Fruit fly (Drosophila melanogaster) whole organism, embryonic: ENCODE data around the gene nmdyn-D6.

Experiments
- CG11695 ChIP-seq: fragments of 200-800 bp; sonication (Bioruptor generic); IDR thresholded peaks from 3 replicates; pipeline ENCODE4 v1.3.6; 2022; ENCODE audit warnings: missing biosample characterization, missing genetic modification characterization
- CG13894 ChIP-seq: fragments of 200-800 bp; sonication (Bioruptor generic); optimal IDR thresholded peaks from 3 replicates; lab custom pipeline; 2018; ENCODE audit warnings: missing biosample characterization, mild to moderate bottlenecking, missing genetic modification characterization, moderate library complexity
- CG14441 ChIP-seq: fragments of 200-800 bp; sonication (Bioruptor generic); IDR thresholded peaks from 2 replicates; pipeline ENCODE4 v1.3.6; 2022; ENCODE audit warnings: missing biosample characterization, missing genetic modification characterization
- CG17359 ChIP-seq: fragments of 200-800 bp; sonication (Bioruptor generic); optimal IDR thresholded peaks from 3 replicates; lab custom pipeline; 2018; ENCODE audit warnings: missing biosample characterization, mild to moderate bottlenecking, missing genetic modification characterization, moderate library complexity
- CG17612 ChIP-seq: fragments of 200-800 bp; sonication (Bioruptor generic); IDR thresholded peaks from 2 replicates; pipeline ENCODE4 v1.3.6; 2022; ENCODE audit warnings: missing biosample characterization, missing genetic modification characterization
- CG18011 ChIP-seq: fragments of 200-800 bp; sonication (Bioruptor generic); optimal IDR thresholded peaks from 2 replicates; lab custom pipeline; 2017; ENCODE audit warnings: missing biosample characterization, missing genetic modification characterization, mild to moderate bottlenecking, moderate library complexity, missing genotype
- CG4707 ChIP-seq: fragments of 200-800 bp; sonication (Bioruptor generic); optimal IDR thresholded peaks from 2 replicates; lab custom pipeline; 2018; ENCODE audit warnings: missing biosample characterization, mild to moderate bottlenecking, missing genetic modification characterization, moderate library complexity
- CG8478 ChIP-seq: fragments of >200 bp; optimal IDR thresholded peaks from 2 replicates; lab custom pipeline; 2018
- Mes4 ChIP-seq: fragments of 200-800 bp; sonication (Bioruptor generic); optimal IDR thresholded peaks from 2 replicates; lab custom pipeline; 2016; ENCODE audit warnings: missing biosample characterization, missing genetic modification characterization
- abd-A ChIP-seq: fragments of 200-800 bp; sonication (Bioruptor generic); optimal IDR thresholded peaks from 3 replicates; lab custom pipeline; 2019; ENCODE audit warnings: missing biosample characterization, mild to moderate bottlenecking, missing genetic modification characterization, moderate library complexity
- al ChIP-seq: fragments of 200-800 bp; sonication (Bioruptor generic); IDR thresholded peaks from 2 replicates; pipeline ENCODE4 v1.3.6; 2022; ENCODE audit warnings: missing biosample characterization, missing genetic modification characterization
- shn ChIP-seq: fragments of 200-800 bp; sonication (Bioruptor generic); optimal IDR thresholded peaks from 3 replicates; lab custom pipeline; 2016; ENCODE audit warnings: missing biosample characterization, missing genetic modification characterization
- tna ChIP-seq: fragments of 200-800 bp; sonication (Bioruptor generic); IDR thresholded peaks from 2 replicates; pipeline ENCODE4 v1.3.6; 2022; ENCODE audit warnings: missing biosample characterization, missing genetic modification characterization; ENCODE audit not compliant: partially characterized antibody
- tup ChIP-seq: fragments of 200-800 bp; sonication (Bioruptor generic); optimal IDR thresholded peaks from 2 replicates; lab custom pipeline; 2016; ENCODE audit warnings: missing biosample characterization, mild to moderate bottlenecking, missing genetic modification characterization, moderate library complexity

DNA sequence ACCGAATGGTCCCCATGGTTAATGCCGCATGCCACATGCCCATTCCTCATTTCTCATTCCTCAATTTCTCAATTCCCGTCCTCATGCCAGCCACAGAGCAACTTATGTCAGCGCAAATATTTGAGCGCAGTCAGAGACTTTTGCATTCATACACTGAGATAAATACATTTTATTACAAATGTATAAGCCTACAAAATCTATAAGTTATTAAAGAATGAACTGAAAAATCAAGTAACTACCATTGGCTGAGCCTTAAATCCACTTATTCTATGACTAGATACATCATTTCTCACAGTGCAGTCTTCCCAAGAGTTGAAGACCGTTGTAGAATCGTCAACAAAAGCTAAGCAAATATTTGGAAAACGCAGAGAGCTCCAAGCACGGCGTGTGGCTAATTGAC lies 38.7 kb downstream of the nmdyn-D6 start:
- TF ChIP-seq shn (GFP tag; lab: Kevin White, UChicago) = no peak
- TF ChIP-seq tna (GFP tag; lab: Robert Waterston, UW) = no peak
- TF ChIP-seq al (GFP tag; lab: Robert Waterston, UW) = no peak
- no peak for TF ChIP-seq CG11695 (GFP tag; lab: Robert Waterston, UW)
- TF ChIP-seq CG4707 = peak; percentile 27
- TF ChIP-seq abd-A (tag; lab: Kevin White, UChicago) = no peak
- no peak for TF ChIP-seq tup (GFP tag; lab: Kevin White, UChicago)
- TF ChIP-seq CG17612 = no peak
- TF ChIP-seq CG13894 = no peak
- no peak for TF ChIP-seq CG18011 (GFP tag; lab: Kevin White, UChicago)
- TF ChIP-seq CG8478 (lab: Kevin White, UChicago) = no peak
- no peak for TF ChIP-seq CG14441 (GFP tag; lab: Robert Waterston, UW)
- peak; percentile 55 for TF ChIP-seq CG17359 (tag; lab: Kevin White, UChicago)
- TF ChIP-seq Mes4 (GFP tag; lab: Kevin White, UChicago) = no peak
